Worm (Caenorhabditis elegans) whole organism, early embryonic: ENCODE data around the gene vps-33.2.

Experiments used
- B0310.2 ChIP-seq: sonication (generic microtip); optimal IDR thresholded peaks from 2 replicates; lab custom pipeline; 2016; ENCODE audit warnings: mild to moderate bottlenecking, missing genetic modification characterization, missing compliant biosample characterization
- F13C5.2 ChIP-seq: sonication (generic microtip); optimal IDR thresholded peaks from 2 replicates; lab custom pipeline; 2017; ENCODE audit warnings: mild to moderate bottlenecking, missing genetic modification characterization, inconsistent platforms, missing compliant biosample characterization
- aly-1 ChIP-seq: sonication (generic microtip); optimal IDR thresholded peaks from 2 replicates; lab custom pipeline; 2016; ENCODE audit warnings: missing genetic modification characterization, missing compliant biosample characterization
- ama-1 ChIP-seq: fragments of 150-350 bp; optimal IDR thresholded peaks from 2 replicates; lab custom pipeline; 2014
- ceh-13 ChIP-seq: fragments of 200-800 bp; sonication (Bioruptor generic); optimal IDR thresholded peaks from 2 replicates; lab custom pipeline; 2018; ENCODE audit warnings: mild to moderate bottlenecking, missing genetic modification characterization, missing compliant biosample characterization
- ceh-36 ChIP-seq: sonication (generic microtip); optimal IDR thresholded peaks from 2 replicates; lab custom pipeline; 2016; ENCODE audit warnings: missing genetic modification characterization, inconsistent platforms, missing compliant biosample characterization
- ets-7 ChIP-seq: sonication (generic microtip); optimal IDR thresholded peaks from 2 replicates; lab custom pipeline; 2016; ENCODE audit warnings: missing genotype, missing genetic modification characterization, missing compliant biosample characterization
- flt-1 ChIP-seq: fragments of 200-800 bp; sonication (Bioruptor generic); IDR thresholded peaks from 2 replicates; pipeline ENCODE4 v1.3.6; 2022; ENCODE audit warnings: missing genetic modification characterization, missing compliant biosample characterization
- hmbx-1 ChIP-seq: sonication (generic microtip); optimal IDR thresholded peaks from 2 replicates; lab custom pipeline; 2016; ENCODE audit warnings: mild to moderate bottlenecking, missing genetic modification characterization, missing compliant biosample characterization
- hmg-4 ChIP-seq: fragments of 200-800 bp; sonication (Bioruptor generic); optimal IDR thresholded peaks from 2 replicates; lab custom pipeline; 2018; ENCODE audit warnings: mild to moderate bottlenecking, missing genetic modification characterization, missing compliant biosample characterization
- hnd-1 ChIP-seq: sonication (generic microtip); optimal IDR thresholded peaks from 2 replicates; lab custom pipeline; 2016; ENCODE audit warnings: missing genetic modification characterization, missing compliant biosample characterization
- pes-1 ChIP-seq: fragments of 200-800 bp; sonication (Bioruptor generic); IDR thresholded peaks from 2 replicates; pipeline ENCODE4 v1.3.6; 2022; ENCODE audit warnings: missing genetic modification reagents, missing genetic modification characterization, missing compliant biosample characterization
- scrt-1 ChIP-seq: fragments of 200-800 bp; sonication (Bioruptor generic); IDR thresholded peaks from 2 replicates; pipeline ENCODE4 v1.3.6; 2022; ENCODE audit warnings: missing genetic modification characterization, missing compliant biosample characterization
- sea-1 ChIP-seq: fragments of 200-800 bp; sonication (Bioruptor generic); conservative IDR thresholded peaks from 2 replicates; pipeline ENCODE4 v1.3.6; 2022; ENCODE audit warnings: missing genetic modification characterization, missing compliant biosample characterization
- tbx-11 ChIP-seq: fragments of 200-800 bp; sonication (Bioruptor generic); IDR thresholded peaks from 2 replicates; pipeline ENCODE4 v1.3.6; 2022; ENCODE audit warnings: missing genetic modification characterization, missing compliant biosample characterization
- tbx-37 ChIP-seq: fragments of 200-800 bp; sonication (Bioruptor generic); conservative IDR thresholded peaks from 2 replicates; pipeline ENCODE4 v1.3.6; 2022; ENCODE audit warnings: missing genetic modification reagents, missing genetic modification characterization, missing compliant biosample characterization
- tra-4 ChIP-seq: sonication (generic microtip); optimal IDR thresholded peaks from 2 replicates; lab custom pipeline; 2017; ENCODE audit warnings: missing genetic modification characterization, missing compliant biosample characterization

The vps-33.2 gene

DNA sequence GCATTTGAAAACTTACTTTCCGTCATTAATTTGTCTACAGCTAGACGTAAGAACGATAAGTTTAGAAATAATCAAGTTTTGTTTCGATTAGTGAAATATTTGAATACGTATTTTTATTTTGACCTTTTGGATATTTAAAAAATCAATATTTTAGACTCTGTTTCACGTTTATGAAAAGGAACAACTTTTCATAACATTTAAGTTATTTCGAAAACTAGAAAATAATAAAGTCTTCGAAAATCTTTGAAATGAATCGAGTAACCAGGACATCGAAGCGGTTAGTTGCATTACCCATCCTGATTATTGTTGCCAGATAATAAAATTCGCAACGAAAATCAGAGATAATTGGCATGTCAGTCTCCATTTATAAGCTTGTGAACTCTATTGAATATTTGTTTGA, 19.8 kb upstream of the vps-33.2 start, which contains the start of gene C56C10.6:
Gene C56C10.6, minus strand, starts transcription at position 101 of the 400 bp plus-strand sequence.
- no peak for TF ChIP-seq hnd-1 (tag; lab: Kevin White, UChicago)
- no peak for TF ChIP-seq flt-1 (GFP tag; lab: Robert Waterston, UW)
- no peak for TF ChIP-seq hmg-4 (GFP tag; lab: Kevin White, UChicago)
- TF ChIP-seq tbx-11 (GFP tag; lab: Robert Waterston, UW), result no peak
- no peak for TF ChIP-seq tbx-37
- no peak for TF ChIP-seq ceh-36
- TF ChIP-seq B0310.2, result no peak
- no peak for TF ChIP-seq ama-1 (lab: Kevin White, UChicago)
- TF ChIP-seq scrt-1, result no peak
- no peak for TF ChIP-seq hmbx-1 (tag; lab: Kevin White, UChicago)
- TF ChIP-seq ceh-13 (GFP tag; lab: Kevin White, UChicago), result no peak
- TF ChIP-seq sea-1 (GFP tag; lab: Robert Waterston, UW), result no peak
- no peak for TF ChIP-seq tra-4 (tag; lab: Kevin White, UChicago)
- TF ChIP-seq aly-1 (tag; lab: Kevin White, UChicago), result no peak
- no peak for TF ChIP-seq ets-7 (tag; lab: Kevin White, UChicago)
- TF ChIP-seq pes-1, result no peak
- no peak for TF ChIP-seq F13C5.2 (tag; lab: Kevin White, UChicago)

DNA sequence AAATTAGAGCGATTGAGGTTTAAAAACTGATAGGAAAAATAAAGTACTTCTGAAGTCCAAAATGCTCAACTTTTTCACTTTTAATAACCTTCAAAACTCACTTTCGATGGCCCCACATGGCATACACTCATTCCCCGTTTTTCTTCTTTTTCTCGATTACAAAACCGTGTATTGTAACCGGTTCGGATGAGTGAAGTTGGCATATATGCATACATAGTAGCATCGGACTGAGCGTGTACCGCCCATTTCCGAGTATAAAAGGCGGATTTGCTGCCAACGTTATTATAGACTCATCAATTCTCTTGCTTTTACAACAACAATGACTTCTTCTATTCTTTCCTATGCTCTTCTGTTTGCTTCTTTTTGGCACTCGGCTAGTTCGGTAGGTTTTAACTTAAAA, 18.3 kb upstream of the vps-33.2 start, which contains the start of gene C56C10.4:
Gene C56C10.4, plus strand, starts transcription at position 301 of the 400 bp plus-strand sequence.
- TF ChIP-seq tbx-11 (GFP tag; lab: Robert Waterston, UW), result no peak
- TF ChIP-seq B0310.2, result no peak
- no peak for TF ChIP-seq ama-1 (lab: Kevin White, UChicago)
- no peak for TF ChIP-seq tbx-37
- TF ChIP-seq flt-1 (GFP tag; lab: Robert Waterston, UW), result no peak
- no peak for TF ChIP-seq ceh-36
- TF ChIP-seq tra-4 (tag; lab: Kevin White, UChicago), result no peak
- TF ChIP-seq hmbx-1 (tag; lab: Kevin White, UChicago), result no peak
- TF ChIP-seq ets-7 (tag; lab: Kevin White, UChicago), result no peak
- no peak for TF ChIP-seq ceh-13 (GFP tag; lab: Kevin White, UChicago)
- TF ChIP-seq aly-1 (tag; lab: Kevin White, UChicago), result no peak
- TF ChIP-seq sea-1 (GFP tag; lab: Robert Waterston, UW), result no peak
- TF ChIP-seq F13C5.2 (tag; lab: Kevin White, UChicago), result no peak
- TF ChIP-seq hmg-4 (GFP tag; lab: Kevin White, UChicago), result no peak
- TF ChIP-seq pes-1, result no peak
- no peak for TF ChIP-seq hnd-1 (tag; lab: Kevin White, UChicago)
- no peak for TF ChIP-seq scrt-1

DNA sequence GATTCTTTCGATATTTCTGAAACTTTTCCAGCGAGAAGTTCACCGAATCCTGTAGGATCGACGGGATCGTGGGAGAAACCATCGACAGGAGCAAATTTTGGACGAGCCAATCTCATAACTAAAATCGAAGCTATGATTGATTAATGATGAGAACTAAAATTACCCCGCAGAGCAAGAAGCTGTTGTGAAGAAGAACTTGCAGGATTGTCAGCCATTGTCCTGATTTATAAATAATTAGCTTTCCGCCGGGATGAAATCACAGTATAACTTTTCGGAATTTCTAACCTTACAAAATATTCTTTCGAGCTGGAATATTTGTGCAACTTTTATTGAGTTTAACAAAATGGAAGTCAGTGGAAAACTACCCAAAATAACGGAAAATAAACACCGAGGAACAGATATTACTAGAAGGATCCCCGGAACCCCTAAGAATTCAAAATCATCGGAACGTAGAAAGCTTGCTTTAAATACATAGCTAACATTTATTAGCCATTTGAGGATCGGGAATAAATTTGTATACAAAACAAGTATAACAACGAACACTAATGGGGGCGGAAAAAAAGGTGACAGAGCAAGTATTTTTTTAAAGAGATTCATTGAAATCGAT, 13.6 kb upstream of the vps-33.2 start, which contains the start of gene C56C10.7:
Gene C56C10.7, minus strand, starts transcription at position 312 of the 607 bp plus-strand sequence.
- TF ChIP-seq ets-7 (tag; lab: Kevin White, UChicago), result no peak

DNA sequence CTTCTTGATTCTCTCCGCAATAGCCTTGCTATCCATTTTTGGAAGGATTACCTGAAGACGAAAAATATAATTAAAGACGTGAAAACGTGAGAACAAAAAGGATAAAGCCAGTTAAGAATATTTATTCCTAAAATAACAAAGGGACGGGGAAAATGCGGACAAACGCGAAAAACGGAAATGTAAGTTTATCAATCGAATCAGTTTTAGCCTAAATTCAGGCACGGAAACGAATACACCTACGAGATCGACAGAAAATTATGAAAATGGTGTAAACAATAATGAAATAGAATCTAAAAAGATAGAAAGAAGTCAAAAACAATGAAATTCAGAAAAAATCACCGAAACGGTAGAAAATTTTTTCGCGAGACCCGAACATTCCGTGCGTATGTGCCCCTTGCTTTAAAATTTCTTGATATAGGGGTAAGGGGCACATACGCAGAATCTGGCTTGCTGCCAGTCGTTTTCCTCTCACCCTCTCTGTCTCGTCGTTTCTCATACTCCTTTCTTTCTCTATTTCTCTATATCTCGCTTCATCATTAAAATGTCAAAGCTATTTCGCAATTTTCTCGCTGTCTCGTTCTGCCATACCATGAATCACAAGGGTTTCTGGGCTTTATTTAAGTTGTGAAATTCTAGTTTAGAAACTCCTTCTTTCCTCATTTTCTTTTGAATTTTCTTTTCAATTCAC, 12.3 kb upstream of the vps-33.2 start, which contains the start of gene icd-1:
Gene icd-1, minus strand, starts transcription at position 51 of the 688 bp plus-strand sequence.
- TF ChIP-seq tra-4 (tag; lab: Kevin White, UChicago), result no peak
- TF ChIP-seq hmg-4 (GFP tag; lab: Kevin White, UChicago), result peak; percentile 1
- TF ChIP-seq ets-7 (tag; lab: Kevin White, UChicago), result peak; percentile 25
- TF ChIP-seq F13C5.2 (tag; lab: Kevin White, UChicago), result peak; percentile 72

DNA sequence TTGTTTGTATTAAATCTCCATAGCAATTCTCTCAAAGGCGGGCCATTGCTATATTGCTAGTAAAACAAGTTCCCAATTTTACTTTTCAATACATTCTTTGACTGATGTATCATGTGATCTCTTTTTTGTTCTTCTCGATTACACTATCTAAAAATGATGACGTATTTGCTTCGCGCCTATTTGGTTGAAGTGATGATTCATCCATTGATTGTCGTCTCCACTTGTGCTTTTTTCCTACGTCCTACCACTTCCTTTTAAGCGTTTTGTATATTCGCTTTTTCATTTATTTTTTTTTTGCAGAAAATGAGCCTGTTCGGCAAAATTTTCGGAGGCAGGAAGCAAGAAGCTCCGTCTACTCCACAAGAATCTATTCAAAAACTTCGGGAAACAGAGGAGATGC, 11.6 kb upstream of the vps-33.2 start, which contains the start of gene vps-32.1:
Gene vps-32.1, plus strand, starts transcription at position 301 of the 400 bp plus-strand sequence.
- no peak for TF ChIP-seq ceh-13 (GFP tag; lab: Kevin White, UChicago)
- TF ChIP-seq pes-1, result no peak
- no peak for TF ChIP-seq ama-1 (lab: Kevin White, UChicago)
- TF ChIP-seq F13C5.2 (tag; lab: Kevin White, UChicago), result no peak

DNA sequence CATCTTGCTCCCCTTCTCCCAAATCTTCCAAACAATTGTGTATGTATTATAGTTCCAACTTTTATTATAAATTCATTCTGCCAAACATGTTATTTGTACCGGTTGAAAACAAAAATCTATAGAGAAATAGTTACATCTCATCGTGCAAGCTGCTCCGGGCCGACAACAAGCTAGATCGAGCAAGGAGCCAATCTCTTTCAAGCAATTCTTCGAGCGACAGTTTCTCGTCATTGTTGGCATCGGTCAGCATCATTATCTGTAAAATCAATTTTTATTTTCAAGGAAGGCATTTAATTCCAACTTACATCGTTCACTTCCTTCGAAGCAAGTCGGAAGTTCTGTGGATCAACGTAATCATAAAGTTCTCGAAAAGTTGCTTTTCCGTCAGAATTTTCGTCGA, 10.0 kb upstream of the vps-33.2 start:
- TF ChIP-seq tbx-11 (GFP tag; lab: Robert Waterston, UW), result no peak
- TF ChIP-seq ceh-36, result no peak
- TF ChIP-seq pes-1, result no peak
- no peak for TF ChIP-seq tbx-37
- TF ChIP-seq hmbx-1 (tag; lab: Kevin White, UChicago), result no peak
- no peak for TF ChIP-seq scrt-1
- TF ChIP-seq flt-1 (GFP tag; lab: Robert Waterston, UW), result no peak
- no peak for TF ChIP-seq hnd-1 (tag; lab: Kevin White, UChicago)
- no peak for TF ChIP-seq ets-7 (tag; lab: Kevin White, UChicago)
- TF ChIP-seq sea-1 (GFP tag; lab: Robert Waterston, UW), result no peak
- no peak for TF ChIP-seq ama-1 (lab: Kevin White, UChicago)

DNA sequence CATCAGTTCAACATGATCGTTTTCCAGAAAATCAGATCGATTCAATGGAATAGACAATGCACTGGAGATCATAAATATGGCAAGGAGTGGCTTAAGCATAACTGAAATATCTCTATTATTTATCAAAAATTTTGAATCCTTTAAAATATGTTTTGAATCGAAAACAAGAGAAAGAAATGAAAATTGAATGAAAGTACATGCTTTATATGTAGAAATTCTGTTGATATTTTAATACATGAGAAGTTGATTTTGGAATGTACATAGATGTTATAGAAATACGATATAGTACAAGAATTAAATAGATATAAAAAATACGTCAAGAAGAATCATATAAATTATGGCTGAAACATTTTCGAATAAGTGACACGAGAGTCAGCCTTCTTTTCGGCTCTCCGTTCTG, 8.8 kb upstream of the vps-33.2 start, which contains the start of gene C56C10.9:
Gene C56C10.9, minus strand, starts transcription at position 101 of the 400 bp plus-strand sequence.
- TF ChIP-seq tra-4 (tag; lab: Kevin White, UChicago), result no peak
- no peak for TF ChIP-seq scrt-1
- no peak for TF ChIP-seq hmg-4 (GFP tag; lab: Kevin White, UChicago)
- TF ChIP-seq ama-1 (lab: Kevin White, UChicago), result no peak
- TF ChIP-seq tbx-37, result no peak
- TF ChIP-seq B0310.2, result no peak
- no peak for TF ChIP-seq pes-1
- TF ChIP-seq ceh-13 (GFP tag; lab: Kevin White, UChicago), result no peak
